3 fruit fly cellular contexts compared by ENCODE assay signal in genomic region chr3R:29847126-29847525, dm6.
TF ChIP-seq lines count a peak whose summit lies in the region.

No protein-coding gene starts in this region.

- TF ChIP-seq CTCF in whole organism, embryonic (GFP tag; optimal IDR thresholded peaks at IDR 0.05; lab: Kevin White, UChicago) = no peak

TF ChIP-seq in whole organism, embryonic, 481 proteins besides CTCF, POLR2A, EP300 and RAD21 (continues in another document):
- 0 out of 3 replicates have a peak, but pooled peaks have one; percentile 32 for TF ChIP-seq CG34422 (GFP tag; IDR thresholded peaks at IDR 0.05; lab: Robert Waterston, UW)
- no peak for TF ChIP-seq CG10274 (GFP tag; optimal IDR thresholded peaks at IDR 0.05; lab: Kevin White, UChicago)
- TF ChIP-seq Atf6 (GFP tag; IDR thresholded peaks at IDR 0.05; lab: Robert Waterston, UW) = no peak
- TF ChIP-seq Dek (tag; optimal IDR thresholded peaks at IDR 0.05; lab: Kevin White, UChicago) = no peak
- no peak for TF ChIP-seq C15 (GFP tag; IDR thresholded peaks at IDR 0.05; lab: Robert Waterston, UW)
- no peak for TF ChIP-seq CG7372 (GFP tag; IDR thresholded peaks at IDR 0.05; lab: Robert Waterston, UW)
- no peak for TF ChIP-seq B-H2 (GFP tag; optimal IDR thresholded peaks at IDR 0.05; lab: Kevin White, UChicago)
- TF ChIP-seq Dip2 (GFP tag; IDR thresholded peaks at IDR 0.05; lab: Robert Waterston, UW) = no peak
- no peak for TF ChIP-seq CG1647 (GFP tag; optimal IDR thresholded peaks at IDR 0.05; lab: Kevin White, UChicago)
- no peak for TF ChIP-seq tna (GFP tag; IDR thresholded peaks at IDR 0.05; lab: Robert Waterston, UW; ENCODE audit: partially characterized antibody)
- TF ChIP-seq kni (GFP tag; optimal IDR thresholded peaks at IDR 0.05; lab: Kevin White, UChicago) = no peak
- TF ChIP-seq CG2712 (tag; optimal IDR thresholded peaks at IDR 0.05; lab: Kevin White, UChicago) = no peak
- TF ChIP-seq sug (tag; optimal IDR thresholded peaks at IDR 0.05; lab: Kevin White, UChicago) = no peak
- no peak for TF ChIP-seq MTF-1 (GFP tag; optimal IDR thresholded peaks at IDR 0.05; lab: Kevin White, UChicago; ENCODE audit: borderline replicate concordance)
- no peak for TF ChIP-seq lilli (GFP tag; optimal IDR thresholded peaks at IDR 0.05; lab: Kevin White, UChicago)
- peak; percentile 13 for TF ChIP-seq Xbp1 (GFP tag; optimal IDR thresholded peaks at IDR 0.05; lab: Kevin White, UChicago)
- no peak for TF ChIP-seq Elba2 (GFP tag; optimal IDR thresholded peaks at IDR 0.05; lab: Kevin White, UChicago)
- no peak for TF ChIP-seq Hr39 (optimal IDR thresholded peaks at IDR 0.05; lab: Kevin White, UChicago)
- no peak for TF ChIP-seq CG7987 (GFP tag; optimal IDR thresholded peaks at IDR 0.05; lab: Kevin White, UChicago)
- TF ChIP-seq CG11695 (GFP tag; IDR thresholded peaks at IDR 0.05; lab: Robert Waterston, UW) = no peak
- no peak for TF ChIP-seq CG2202 (tag; optimal IDR thresholded peaks at IDR 0.05; lab: Kevin White, UChicago)
- no peak for TF ChIP-seq Opbp (GFP tag; IDR thresholded peaks at IDR 0.05; lab: Robert Waterston, UW; ENCODE audit: partially characterized antibody)
- no peak for TF ChIP-seq D19A (tag; optimal IDR thresholded peaks at IDR 0.05; lab: Kevin White, UChicago)
- TF ChIP-seq CG31224 (GFP tag; IDR thresholded peaks at IDR 0.05; lab: Robert Waterston, UW) = no peak
- no peak for TF ChIP-seq HmgD (GFP tag; optimal IDR thresholded peaks at IDR 0.05; lab: Kevin White, UChicago)
- no peak for TF ChIP-seq al (GFP tag; IDR thresholded peaks at IDR 0.05; lab: Robert Waterston, UW)
- TF ChIP-seq BEAF-32 (GFP tag; optimal IDR thresholded peaks at IDR 0.05; lab: Kevin White, UChicago) = no peak
- peak; percentile 4 for TF ChIP-seq az2 (GFP tag; optimal IDR thresholded peaks at IDR 0.05; lab: Kevin White, UChicago)
- no peak for TF ChIP-seq caup (GFP tag; optimal IDR thresholded peaks at IDR 0.05; lab: Kevin White, UChicago; ENCODE audit: severe bottlenecking)
- TF ChIP-seq Xrp1 (GFP tag; IDR thresholded peaks at IDR 0.05; lab: Robert Waterston, UW) = no peak
- peak; percentile 51; the same call in 1 of the 2 replicates for TF ChIP-seq ara (GFP tag; IDR thresholded peaks at IDR 0.05; lab: Robert Waterston, UW)

TF ChIP-seq in whole organism, prepupa, 60 proteins besides CTCF, POLR2A, EP300 and RAD21 (continues in another document):
- TF ChIP-seq CG6854 (GFP tag; optimal IDR thresholded peaks at IDR 0.05; lab: Kevin White, UChicago) = no peak
- TF ChIP-seq spab (GFP tag; optimal IDR thresholded peaks at IDR 0.05; lab: Kevin White, UChicago) = no peak
- peak; percentile 91 for TF ChIP-seq CG6163 (GFP tag; IDR thresholded peaks at IDR 0.05; lab: Robert Waterston, UW)
- TF ChIP-seq CG15336 (GFP tag; IDR thresholded peaks at IDR 0.05; lab: Robert Waterston, UW) = peak; percentile 92
- TF ChIP-seq Eip78C (GFP tag; lab: Kevin White, UChicago) = no peak
- TF ChIP-seq Hr38 (GFP tag; optimal IDR thresholded peaks at IDR 0.05; lab: Kevin White, UChicago) = peak; percentile 22
- TF ChIP-seq CG8632 (GFP tag; optimal IDR thresholded peaks at IDR 0.05; lab: Kevin White, UChicago) = peak; percentile 10
- peak; percentile 64 for TF ChIP-seq Ets96B (tag; optimal IDR thresholded peaks at IDR 0.05; lab: Kevin White, UChicago)
- no peak for TF ChIP-seq CG10669 (GFP tag; optimal IDR thresholded peaks at IDR 0.05; lab: Kevin White, UChicago)
- no peak for TF ChIP-seq CG3919 (GFP tag; optimal IDR thresholded peaks at IDR 0.05; lab: Kevin White, UChicago)
- no peak for TF ChIP-seq CG6276 (GFP tag; optimal IDR thresholded peaks at IDR 0.05; lab: Kevin White, UChicago)
- peak; percentile 86 for TF ChIP-seq dac (GFP tag; optimal IDR thresholded peaks at IDR 0.05; lab: Kevin White, UChicago)
- TF ChIP-seq CG11762 (GFP tag; optimal IDR thresholded peaks at IDR 0.05; lab: Kevin White, UChicago; ENCODE audit: insufficient read depth) = peak; percentile 5
- TF ChIP-seq Ets21C (GFP tag; optimal IDR thresholded peaks at IDR 0.05; lab: Kevin White, UChicago) = no peak
- no peak for TF ChIP-seq CG31627 (GFP tag; optimal IDR thresholded peaks at IDR 0.05; lab: Kevin White, UChicago)
- TF ChIP-seq Smox (GFP tag; optimal IDR thresholded peaks at IDR 0.05; lab: Kevin White, UChicago) = no peak
- peak; percentile 61 for TF ChIP-seq fd59A (GFP tag; optimal IDR thresholded peaks at IDR 0.05; lab: Kevin White, UChicago)
- TF ChIP-seq ss (GFP tag; optimal IDR thresholded peaks at IDR 0.05; lab: Kevin White, UChicago) = no peak
- TF ChIP-seq svp (GFP tag; lab: Kevin White, UChicago) = no peak
- TF ChIP-seq CG34406 (GFP tag; optimal IDR thresholded peaks at IDR 0.05; lab: Kevin White, UChicago) = no peak
- no peak for TF ChIP-seq Hr39 (GFP tag; optimal IDR thresholded peaks at IDR 0.05; lab: Kevin White, UChicago)
- TF ChIP-seq Hr4 (GFP tag; optimal IDR thresholded peaks at IDR 0.05; lab: Kevin White, UChicago) = peak; percentile 93
- peak; percentile 67 for TF ChIP-seq CG3032 (tag; optimal IDR thresholded peaks at IDR 0.05; lab: Kevin White, UChicago)
- TF ChIP-seq topi (GFP tag; optimal IDR thresholded peaks at IDR 0.05; lab: Kevin White, UChicago) = no peak
- TF ChIP-seq CG6808 (GFP tag; optimal IDR thresholded peaks at IDR 0.05; lab: Kevin White, UChicago) = no peak
- TF ChIP-seq CG8319 (GFP tag; optimal IDR thresholded peaks at IDR 0.05; lab: Kevin White, UChicago) = no peak
- TF ChIP-seq Lpt (GFP tag; optimal IDR thresholded peaks at IDR 0.05; lab: Kevin White, UChicago) = peak; percentile 48
- peak; percentile 9 for TF ChIP-seq CG16779 (tag; optimal IDR thresholded peaks at IDR 0.05; lab: Kevin White, UChicago)
- no peak for TF ChIP-seq Sox14 (GFP tag; optimal IDR thresholded peaks at IDR 0.05; lab: Kevin White, UChicago)
- TF ChIP-seq Eip93F (GFP tag; optimal IDR thresholded peaks at IDR 0.05; lab: Kevin White, UChicago) = no peak
- no peak for TF ChIP-seq vri (GFP tag; optimal IDR thresholded peaks at IDR 0.05; lab: Kevin White, UChicago)
- peak; percentile 66 for TF ChIP-seq CG1621 (tag; optimal IDR thresholded peaks at IDR 0.05; lab: Kevin White, UChicago)
- peak; percentile 50 for TF ChIP-seq achi (GFP tag; optimal IDR thresholded peaks at IDR 0.05; lab: Kevin White, UChicago)
- TF ChIP-seq lz (GFP tag; optimal IDR thresholded peaks at IDR 0.05; lab: Kevin White, UChicago) = no peak

TF ChIP-seq in whole organism, pupa, 21 proteins besides CTCF, POLR2A, EP300 and RAD21:
- TF ChIP-seq CG8301 (tag; optimal IDR thresholded peaks at IDR 0.05; lab: Kevin White, UChicago) = peak; percentile 83
- peak; percentile 90 for TF ChIP-seq CG4496 (GFP tag; IDR thresholded peaks at IDR 0.05; lab: Robert Waterston, UW)
- TF ChIP-seq EcR (GFP tag; optimal IDR thresholded peaks at IDR 0.05; lab: Kevin White, UChicago) = no peak
- peak; percentile 51 for TF ChIP-seq CG9948 (tag; optimal IDR thresholded peaks at IDR 0.05; lab: Kevin White, UChicago)
- TF ChIP-seq rn (GFP tag; IDR thresholded peaks at IDR 0.05; lab: Robert Waterston, UW) = peak; percentile 65
- peak; percentile 49 for TF ChIP-seq CG17806 (tag; optimal IDR thresholded peaks at IDR 0.05; lab: Kevin White, UChicago)
- no peak for TF ChIP-seq D1 (tag; optimal IDR thresholded peaks at IDR 0.05; lab: Kevin White, UChicago)
- TF ChIP-seq CG13204 (GFP tag; optimal IDR thresholded peaks at IDR 0.05; lab: Kevin White, UChicago) = no peak
- TF ChIP-seq CG14655 (GFP tag; optimal IDR thresholded peaks at IDR 0.05; lab: Kevin White, UChicago) = no peak
- TF ChIP-seq CG10348 (GFP tag; IDR thresholded peaks at IDR 0.05; lab: Robert Waterston, UW) = peak; percentile 64
- no peak for TF ChIP-seq Pif1A (GFP tag; optimal IDR thresholded peaks at IDR 0.05; lab: Kevin White, UChicago)
- peak; percentile 69 for TF ChIP-seq CG15710 (tag; optimal IDR thresholded peaks at IDR 0.05; lab: Kevin White, UChicago)
- TF ChIP-seq Snoo (tag; optimal IDR thresholded peaks at IDR 0.05; lab: Kevin White, UChicago) = no peak
- peak; percentile 80 for TF ChIP-seq CG32121 (GFP tag; IDR thresholded peaks at IDR 0.05; lab: Robert Waterston, UW)
- TF ChIP-seq Pif1B (GFP tag; optimal IDR thresholded peaks at IDR 0.05; lab: Kevin White, UChicago) = peak; percentile 68
- peak; percentile 84 for TF ChIP-seq CG12605 (GFP tag; IDR thresholded peaks at IDR 0.05; lab: Robert Waterston, UW)
- no peak for TF ChIP-seq CG8159 (tag; optimal IDR thresholded peaks at IDR 0.05; lab: Kevin White, UChicago)
- peak; percentile 94 for TF ChIP-seq fd96Ca (GFP tag; IDR thresholded peaks at IDR 0.05; lab: Robert Waterston, UW)
- TF ChIP-seq CG34367 (tag; optimal IDR thresholded peaks at IDR 0.05; lab: Kevin White, UChicago) = peak; percentile 70
- TF ChIP-seq Ets98B (GFP tag; IDR thresholded peaks at IDR 0.05; lab: Robert Waterston, UW) = peak; percentile 93
- TF ChIP-seq gl (tag; optimal IDR thresholded peaks at IDR 0.05; lab: Kevin White, UChicago) = no peak

Comparison
In these comparisons a context has a peak if more than half of its experiments do, and no peak if none do; other contexts are left out.
1. Of the 7 proteins assayed by ChIP-seq in both whole organism, embryonic and whole organism, prepupa: peak only in whole organism, embryonic: none; only in whole organism, prepupa: CG16779, Gug and Lpt; in both: none; in neither: 4.